Worm (Caenorhabditis elegans) whole organism, L1 larva: ENCODE data around the gene evl-18.
A peak's percentile ranks its signal among the peaks of the same experiment; 100 is the strongest.

ENCODE experiments used
- C34B4.2 ChIP-seq: sonication (generic microtip); optimal IDR thresholded peaks from 2 replicates; lab custom pipeline; 2017; ENCODE audit warnings: mild to moderate bottlenecking, missing genetic modification characterization, missing compliant biosample characterization
- F16B12.6 ChIP-seq: fragments of 150-350 bp; optimal IDR thresholded peaks from 2 replicates; lab custom pipeline; 2014; ENCODE audit warnings: missing biosample characterization, missing genetic modification characterization
- aha-1 ChIP-seq: fragments of 150-350 bp; optimal IDR thresholded peaks from 2 replicates; lab custom pipeline; 2014; ENCODE audit warnings: missing biosample characterization, missing genetic modification characterization
- alr-1 ChIP-seq: fragments of 200-800 bp; sonication (Bioruptor generic); optimal IDR thresholded peaks from 2 replicates; lab custom pipeline; 2018; ENCODE audit warnings: borderline replicate concordance, mild to moderate bottlenecking, missing genetic modification characterization, missing compliant biosample characterization
- ama-1 ChIP-seq: fragments of 150-350 bp; optimal IDR thresholded peaks from 2 replicates; lab custom pipeline; 2014
- ceh-63 ChIP-seq: fragments of 200-800 bp; sonication (Bioruptor generic); optimal IDR thresholded peaks from 2 replicates; lab custom pipeline; 2018; ENCODE audit warnings: mild to moderate bottlenecking, missing genetic modification characterization, missing compliant biosample characterization
- ceh-88 ChIP-seq: fragments of 200-800 bp; sonication (Bioruptor generic); IDR thresholded peaks from 2 replicates; pipeline ENCODE4 v1.3.6; 2022; ENCODE audit warnings: missing genetic modification characterization, missing compliant biosample characterization
- ces-1 ChIP-seq: fragments of 150-350 bp; optimal IDR thresholded peaks from 2 replicates; lab custom pipeline; 2014; ENCODE audit warnings: missing biosample characterization, missing genetic modification reagents, missing genetic modification characterization
- dpl-1 ChIP-seq, 3 experiments: fragments of 150-350 bp in 2 of 3; sonication (generic microtip) in 1 of 3; optimal IDR thresholded peaks; 2 replicates each; lab custom pipeline; 2014 to 2017; ENCODE audit warnings: missing biosample characterization in 3 of 3, missing genetic modification characterization in 3 of 3, missing genetic modification reagents in 3 of 3
- dsc-1 ChIP-seq: sonication (generic microtip); optimal IDR thresholded peaks from 2 replicates; lab custom pipeline; 2016; ENCODE audit warnings: mild to moderate bottlenecking, missing genetic modification characterization, missing compliant biosample characterization
- efl-1 ChIP-seq, 4 experiments: fragments of 150-350 bp; optimal IDR thresholded peaks in 3 of 4; peaks in 1 of 4; 1 replicate in 1 of 4; 2 replicates in 3 of 4; lab custom pipeline; 2014; ENCODE audit warnings: missing biosample characterization in 2 of 4, missing genetic modification characterization in 2 of 4, missing genetic modification reagents in 2 of 4
- egl-13 ChIP-seq: sonication (generic microtip); optimal IDR thresholded peaks from 2 replicates; lab custom pipeline; 2016; ENCODE audit warnings: missing genotype, missing genetic modification reagents, missing genetic modification characterization, missing compliant biosample characterization
- egl-27 ChIP-seq, 2 experiments: fragments of 150-350 bp in 1 of 2; sonication (generic microtip); optimal IDR thresholded peaks; 3 replicates each; lab custom pipeline; 2017 to 2018; ENCODE audit warnings: missing biosample characterization in 2 of 2, missing genetic modification characterization in 2 of 2, missing genetic modification reagents in 2 of 2
- fkh-4 ChIP-seq: sonication (generic microtip); optimal IDR thresholded peaks from 2 replicates; lab custom pipeline; 2016; ENCODE audit warnings: missing compliant biosample characterization, missing genetic modification characterization, borderline replicate concordance
- fkh-8 ChIP-seq: sonication (generic microtip); optimal IDR thresholded peaks from 2 replicates; lab custom pipeline; 2016; ENCODE audit warnings: mild to moderate bottlenecking, missing genetic modification characterization, missing compliant biosample characterization
- hlh-17 ChIP-seq: fragments of 200-800 bp; sonication (Bioruptor generic); optimal IDR thresholded peaks from 2 replicates; lab custom pipeline; 2018; ENCODE audit warnings: missing genetic modification characterization, mild to moderate bottlenecking, missing compliant biosample characterization, moderate library complexity, borderline replicate concordance
- hlh-4 ChIP-seq: sonication (generic microtip); optimal IDR thresholded peaks from 2 replicates; lab custom pipeline; 2016; ENCODE audit warnings: mild to moderate bottlenecking, missing genetic modification characterization, missing compliant biosample characterization
- irx-1 ChIP-seq: sonication (generic microtip); optimal IDR thresholded peaks from 2 replicates; lab custom pipeline; 2016; ENCODE audit warnings: missing genetic modification characterization, missing compliant biosample characterization
- isw-1 ChIP-seq: fragments of 200-800 bp; sonication (Bioruptor generic); IDR thresholded peaks from 2 replicates; pipeline ENCODE4 v1.3.6; 2022; ENCODE audit warnings: missing genetic modification characterization, missing compliant biosample characterization
- lin-15B ChIP-seq: fragments of 150-350 bp; sonication (generic microtip); optimal IDR thresholded peaks from 3 replicates; lab custom pipeline; 2014; ENCODE audit warnings: missing biosample characterization, missing genetic modification characterization
- lin-39 ChIP-seq: fragments of 150-350 bp; optimal IDR thresholded peaks from 2 replicates; lab custom pipeline; 2014; ENCODE audit warnings: missing biosample characterization, missing genetic modification reagents, missing genetic modification characterization
- lir-3 ChIP-seq: sonication (generic microtip); optimal IDR thresholded peaks from 2 replicates; lab custom pipeline; 2016; ENCODE audit warnings: mild to moderate bottlenecking, missing genetic modification characterization, moderate library complexity, missing compliant biosample characterization; ENCODE audit not compliant: poor library complexity
- mab-9 ChIP-seq: fragments of 200-800 bp; sonication (Bioruptor generic); IDR thresholded peaks from 2 replicates; pipeline ENCODE4 v1.3.6; 2022; ENCODE audit warnings: missing genetic modification reagents, missing genetic modification characterization, missing compliant biosample characterization
- nhr-12 ChIP-seq: sonication (generic microtip); optimal IDR thresholded peaks from 2 replicates; lab custom pipeline; 2017; ENCODE audit warnings: missing biosample characterization, missing genetic modification characterization
- nhr-47 ChIP-seq: sonication (generic microtip); optimal IDR thresholded peaks from 2 replicates; lab custom pipeline; 2016; ENCODE audit warnings: mild to moderate bottlenecking, missing genetic modification characterization, moderate library complexity, missing compliant biosample characterization
- nhr-76 ChIP-seq: sonication (generic microtip); optimal IDR thresholded peaks from 2 replicates; lab custom pipeline; 2017; ENCODE audit warnings: missing biosample characterization, missing genetic modification characterization
- nhr-85 ChIP-seq: sonication (generic microtip); peaks from one replicate; lab custom pipeline; 2016; ENCODE audit warnings: missing genetic modification characterization, inconsistent platforms, missing compliant biosample characterization
- nhr-90 ChIP-seq: sonication (generic microtip); optimal IDR thresholded peaks from 2 replicates; lab custom pipeline; 2016; ENCODE audit warnings: mild to moderate bottlenecking, missing genetic modification characterization, missing compliant biosample characterization; ENCODE audit not compliant: poor library complexity
- pqm-1 ChIP-seq: sonication (generic microtip); optimal IDR thresholded peaks from 3 replicates; lab custom pipeline; 2017; ENCODE audit warnings: missing biosample characterization, missing genetic modification characterization
- skn-1 ChIP-seq: fragments of 150-350 bp; optimal IDR thresholded peaks from 2 replicates; lab custom pipeline; 2014; ENCODE audit warnings: missing biosample characterization, missing genetic modification characterization
- snu-23 ChIP-seq: sonication (generic microtip); optimal IDR thresholded peaks from 2 replicates; lab custom pipeline; 2016; ENCODE audit warnings: missing genetic modification characterization, missing compliant biosample characterization
- sox-4 ChIP-seq: sonication (generic microtip); optimal IDR thresholded peaks from 2 replicates; lab custom pipeline; 2016; ENCODE audit warnings: missing genetic modification characterization, missing compliant biosample characterization
- sptf-1 ChIP-seq: fragments of 150-350 bp; optimal IDR thresholded peaks from 2 replicates; lab custom pipeline; 2014; ENCODE audit warnings: missing biosample characterization, missing genetic modification characterization
- unc-130 ChIP-seq: fragments of 150-350 bp; optimal IDR thresholded peaks from 2 replicates; lab custom pipeline; 2017; ENCODE audit warnings: missing biosample characterization, missing genetic modification characterization, inconsistent platforms
- unc-62 ChIP-seq: fragments of 150-350 bp; optimal IDR thresholded peaks from 2 replicates; lab custom pipeline; 2014; ENCODE audit warnings: missing biosample characterization, missing genetic modification reagents, missing genetic modification characterization
- unc-86 ChIP-seq: sonication (generic microtip); optimal IDR thresholded peaks from 2 replicates; lab custom pipeline; 2016; ENCODE audit warnings: missing genetic modification characterization, missing compliant biosample characterization
- xbp-1 ChIP-seq: sonication (generic microtip); optimal IDR thresholded peaks from 2 replicates; lab custom pipeline; 2016; ENCODE audit warnings: missing genetic modification characterization, missing compliant biosample characterization
- ztf-11 ChIP-seq, 2 experiments: sonication (generic microtip); optimal IDR thresholded peaks; 2 replicates each; lab custom pipeline; 2016 to 2017; ENCODE audit warnings: missing genetic modification characterization in 2 of 2, missing biosample characterization in 1 of 2, missing compliant biosample characterization in 1 of 2
- ztf-4 ChIP-seq: fragments of 150-350 bp; optimal IDR thresholded peaks from 2 replicates; lab custom pipeline; 2014; ENCODE audit warnings: missing biosample characterization, missing genetic modification characterization

Gene evl-18

ce11 chrIII:3701411-3702310, 33.2 kb downstream of the evl-18 start, which contains the start of the genes pdi-1 and C14B1.2 (continued):
- TF ChIP-seq efl-1 (optimal IDR thresholded peaks at IDR 0.05; lab: Kevin White, UChicago) (peak; percentile 2 to 31), efl-1 (GFP tag; optimal IDR thresholded peaks at IDR 0.05 in 1 of 2; lab: Kevin White, UChicago) (peak in 1 of 2 experiments; percentile 33), dpl-1 (GFP tag; optimal IDR thresholded peaks at IDR 0.05; lab: Kevin White, UChicago) (peak in 2 of 3 experiments; percentile 3 to 10), mab-9 (GFP tag; lab: Robert Waterston, UW) (no peak), nhr-76 (tag; lab: Kevin White, UChicago) (no peak), pqm-1 (tag; lab: Kevin White, UChicago) (no peak), hlh-4 (no peak), ces-1 (GFP tag; lab: Kevin White, UChicago) (no peak), unc-130 (tag; lab: Kevin White, UChicago) (no peak), ztf-4 (tag; lab: Kevin White, UChicago) (no peak), ceh-88 (GFP tag; lab: Robert Waterston, UW) (no peak), sox-4 (no peak), egl-13 (tag; lab: Kevin White, UChicago) (no peak), F16B12.6 (tag; lab: Kevin White, UChicago) (no peak), nhr-85 (tag; lab: Kevin White, UChicago) (no peak), nhr-12 (tag; lab: Kevin White, UChicago) (no peak), xbp-1 (tag; lab: Kevin White, UChicago) (peak; percentile 98), egl-27 (tag; optimal IDR thresholded peaks at IDR 0.05; lab: Kevin White, UChicago) (no peak), lin-15B (tag; lab: Kevin White, UChicago) (no peak), irx-1 (no peak), nhr-90 (tag; lab: Kevin White, UChicago) (no peak), ceh-63 (GFP tag; lab: Kevin White, UChicago) (no peak), sptf-1 (tag; lab: Kevin White, UChicago) (no peak), fkh-8 (tag; lab: Kevin White, UChicago) (no peak), snu-23 (GFP tag; lab: Kevin White, UChicago) (peak; percentile 47), ama-1 (lab: Kevin White, UChicago) (no peak), fkh-4 (tag; lab: Kevin White, UChicago) (no peak), dsc-1 (no peak), nhr-47 (tag; lab: Kevin White, UChicago) (no peak), ztf-11 (tag; optimal IDR thresholded peaks at IDR 0.05; lab: Kevin White, UChicago) (no peak), skn-1 (tag; lab: Kevin White, UChicago) (no peak), lir-3 (tag; lab: Kevin White, UChicago) (no peak), C34B4.2 (tag; lab: Kevin White, UChicago) (no peak), alr-1 (tag; lab: Kevin White, UChicago) (no peak)
- TF ChIP-seq, all 84 proteins: peak for 17

ce11 chrIII:3699275-3699674, 35.6 kb downstream of the evl-18 start, which contains the start of gene cyn-9:
Gene cyn-9 (minus strand): TSS chrIII:3699640.
- TF ChIP-seq lin-39 (tag; lab: Kevin White, UChicago): no peak
- no peak for TF ChIP-seq hlh-17 (GFP tag; lab: Kevin White, UChicago)
- TF ChIP-seq ceh-88 (GFP tag; lab: Robert Waterston, UW): no peak
- TF ChIP-seq unc-62 (GFP tag; lab: Kevin White, UChicago): no peak
- no peak for TF ChIP-seq unc-86 (tag; lab: Kevin White, UChicago)
- TF ChIP-seq ces-1 (GFP tag; lab: Kevin White, UChicago): no peak
- TF ChIP-seq efl-1 (optimal IDR thresholded peaks at IDR 0.05; lab: Kevin White, UChicago): no peak
- TF ChIP-seq efl-1 (GFP tag; optimal IDR thresholded peaks at IDR 0.05 in 1 of 2; lab: Kevin White, UChicago): no peak
- TF ChIP-seq aha-1 (tag; lab: Kevin White, UChicago): no peak
- no peak for TF ChIP-seq dpl-1 (GFP tag; optimal IDR thresholded peaks at IDR 0.05; lab: Kevin White, UChicago)
- no peak for TF ChIP-seq isw-1 (GFP tag; lab: Robert Waterston, UW)
